Fruit fly (Drosophila melanogaster) whole organism, prepupa: ENCODE results near the gene CG11581.

Experiments used
- CG11294 ChIP-seq: fragments of 200-800 bp; sonication (Bioruptor generic); IDR thresholded peaks from 2 replicates; pipeline ENCODE4 v1.3.6; 2022; ENCODE audit warnings: missing biosample characterization, missing genetic modification characterization
- CG11902 ChIP-seq: fragments of 200-800 bp; sonication (Bioruptor generic); optimal IDR thresholded peaks from 3 replicates; lab custom pipeline; 2016; ENCODE audit warnings: missing biosample characterization, missing genetic modification characterization
- CG16779 ChIP-seq: fragments of 200-800 bp; sonication (Bioruptor generic); optimal IDR thresholded peaks from 3 replicates; lab custom pipeline; 2017; ENCODE audit warnings: missing biosample characterization, mild to moderate bottlenecking, missing genetic modification characterization
- CG6276 ChIP-seq: fragments of 200-800 bp; sonication (Bioruptor generic); optimal IDR thresholded peaks from 2 replicates; lab custom pipeline; 2017; ENCODE audit warnings: missing biosample characterization, mild to moderate bottlenecking, missing genetic modification characterization
- CG6854 ChIP-seq: fragments of 200-800 bp; sonication (Bioruptor generic); optimal IDR thresholded peaks from 2 replicates; lab custom pipeline; 2017; ENCODE audit warnings: missing biosample characterization, mild to moderate bottlenecking, missing genetic modification characterization
- Eip93F ChIP-seq: fragments of 200-800 bp; sonication (Bioruptor generic); optimal IDR thresholded peaks from 2 replicates; lab custom pipeline; 2016; ENCODE audit warnings: missing biosample characterization, mild to moderate bottlenecking, missing genetic modification characterization
- Hr39 ChIP-seq: fragments of 200-800 bp; sonication (Bioruptor generic); optimal IDR thresholded peaks from 2 replicates; lab custom pipeline; 2016; ENCODE audit warnings: missing biosample characterization, missing genetic modification characterization
- Smox ChIP-seq: fragments of 200-800 bp; sonication (Bioruptor generic); optimal IDR thresholded peaks from 3 replicates; lab custom pipeline; 2016; ENCODE audit warnings: missing biosample characterization, missing genetic modification characterization
- dsx ChIP-seq: fragments of 200-800 bp; optimal IDR thresholded peaks from 3 replicates; lab custom pipeline; 2019; ENCODE audit warnings: missing biosample characterization, mild to moderate bottlenecking, missing genetic modification characterization, moderate library complexity; ENCODE audit not compliant: poor library complexity, severe bottlenecking
- fd59A ChIP-seq: fragments of 200-800 bp; sonication (Bioruptor generic); optimal IDR thresholded peaks from 2 replicates; lab custom pipeline; 2017; ENCODE audit warnings: missing biosample characterization, mild to moderate bottlenecking, missing genetic modification characterization, missing genetic modification reagents
- fd85E ChIP-seq: fragments of 200-800 bp; sonication (Bioruptor generic); optimal IDR thresholded peaks from 3 replicates; lab custom pipeline; 2016; ENCODE audit warnings: missing biosample characterization, missing genetic modification characterization
- net ChIP-seq: fragments of 200-800 bp; sonication (Bioruptor generic); optimal IDR thresholded peaks from 3 replicates; lab custom pipeline; 2016; ENCODE audit warnings: missing biosample characterization, missing genetic modification characterization

dm6 chrX:14189216-14189615 is 12.5 kb downstream of the CG11581 start, which contains the start of gene CG11585:
- TF ChIP-seq net (no peak), dsx (no peak), fd59A (no peak), Hr39 (GFP tag; lab: Kevin White, UChicago) (no peak), CG11902 (no peak), CG16779 (tag; lab: Kevin White, UChicago) (no peak), Eip93F (GFP tag; lab: Kevin White, UChicago) (no peak), CG6276 (GFP tag; lab: Kevin White, UChicago) (no peak), CG6854 (no peak), Smox (GFP tag; lab: Kevin White, UChicago) (no peak), fd85E (no peak), CG11294 (GFP tag; lab: Robert Waterston, UW) (no peak)
